Worm (Caenorhabditis elegans) whole organism, late embryonic: ENCODE data around the gene T24C4.10.

ENCODE experiments used
- dmd-4 ChIP-seq: sonication (generic microtip); optimal IDR thresholded peaks from 2 replicates; lab custom pipeline; 2016; ENCODE audit warnings: borderline replicate concordance, missing genetic modification characterization, missing compliant biosample characterization
- elt-2 ChIP-seq: sonication (generic microtip); optimal IDR thresholded peaks from 2 replicates; lab custom pipeline; 2016; ENCODE audit warnings: missing genetic modification reagents, missing genetic modification characterization, missing compliant biosample characterization
- lim-6 ChIP-seq: sonication (generic microtip); optimal IDR thresholded peaks from 2 replicates; lab custom pipeline; 2016; ENCODE audit warnings: missing genetic modification characterization, missing compliant biosample characterization
- nfya-1 ChIP-seq: sonication (generic microtip); optimal IDR thresholded peaks from 2 replicates; lab custom pipeline; 2017; ENCODE audit warnings: missing genetic modification characterization, mild to moderate bottlenecking, missing compliant biosample characterization, antibody characterized with exemption, moderate library complexity
- npax-4 ChIP-seq: sonication (generic microtip); optimal IDR thresholded peaks from 2 replicates; lab custom pipeline; 2016; ENCODE audit warnings: missing genetic modification characterization, missing compliant biosample characterization
- pax-1 ChIP-seq: fragments of 150-350 bp; optimal IDR thresholded peaks from 2 replicates; lab custom pipeline; 2014; ENCODE audit warnings: missing biosample characterization, missing genetic modification characterization
- pha-2 ChIP-seq: sonication (generic microtip); optimal IDR thresholded peaks from 2 replicates; lab custom pipeline; 2017; ENCODE audit warnings: mild to moderate bottlenecking, missing genetic modification characterization, missing compliant biosample characterization
- tbx-7 ChIP-seq: sonication (generic microtip); optimal IDR thresholded peaks from 2 replicates; lab custom pipeline; 2016; ENCODE audit warnings: missing genotype, missing genetic modification characterization, missing compliant biosample characterization

DNA sequence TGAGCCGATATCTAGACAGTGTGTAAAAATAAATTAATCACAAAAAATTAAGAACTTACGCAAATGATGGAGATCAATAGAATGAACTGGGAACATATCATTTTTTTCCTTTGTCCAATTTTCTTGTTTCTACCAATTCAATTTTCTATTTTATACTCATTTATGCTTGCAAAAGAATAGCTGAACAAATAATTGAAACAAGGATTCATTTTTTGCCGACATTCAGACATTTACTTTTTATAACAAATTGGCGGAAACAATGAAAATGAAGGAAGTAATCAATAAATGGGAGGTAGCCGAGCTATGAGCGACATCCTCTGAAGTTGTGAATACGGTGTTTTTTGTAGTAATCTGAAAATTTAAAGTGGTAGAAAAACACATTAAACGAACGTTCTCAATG, 25.9 kb upstream of the T24C4.10 start, which contains the start of gene idpp-13:
- no peak for TF ChIP-seq nfya-1 (tag; lab: Kevin White, UChicago)
- no peak for TF ChIP-seq npax-4 (tag; lab: Kevin White, UChicago)
- no peak for TF ChIP-seq dmd-4 (tag; lab: Kevin White, UChicago)
- TF ChIP-seq pax-1 (tag; lab: Kevin White, UChicago) = no peak
- no peak for TF ChIP-seq lim-6 (tag; lab: Kevin White, UChicago)
- TF ChIP-seq elt-2 (tag; lab: Kevin White, UChicago) = no peak
- TF ChIP-seq pha-2 (tag; lab: Kevin White, UChicago) = no peak
- no peak for TF ChIP-seq tbx-7
